Fruit fly (Drosophila melanogaster) whole organism, embryonic: ENCODE measurements around the gene Smox.

ENCODE experiments used
- Antp ChIP-seq: fragments of 200-800 bp; sonication (Bioruptor generic); optimal IDR thresholded peaks from 3 replicates; lab custom pipeline; 2016; ENCODE audit warnings: missing biosample characterization, missing genetic modification characterization
- BEAF-32 ChIP-seq: fragments of 200-800 bp; sonication (Bioruptor generic); optimal IDR thresholded peaks from 3 replicates; lab custom pipeline; 2017; ENCODE audit warnings: missing biosample characterization, missing genetic modification characterization, mild to moderate bottlenecking, moderate library complexity, missing genetic modification reagents
- CG10462 ChIP-seq: fragments of 200-800 bp; sonication (Bioruptor generic); optimal IDR thresholded peaks from 2 replicates; lab custom pipeline; 2016; ENCODE audit warnings: missing biosample characterization, missing genetic modification characterization
- CG12219 ChIP-seq: fragments of 200-800 bp; sonication (Bioruptor generic); optimal IDR thresholded peaks from 3 replicates; lab custom pipeline; 2018; ENCODE audit warnings: missing biosample characterization, mild to moderate bottlenecking, missing genetic modification characterization
- CG13287 ChIP-seq: fragments of 200-800 bp; sonication (Bioruptor generic); IDR thresholded peaks from 2 replicates; pipeline ENCODE4 v1.3.6; 2022; ENCODE audit warnings: missing biosample characterization, missing genetic modification characterization; ENCODE audit not compliant: partially characterized antibody
- CG15073 ChIP-seq: fragments of 200-800 bp; sonication (Bioruptor generic); optimal IDR thresholded peaks from 2 replicates; lab custom pipeline; 2016; ENCODE audit warnings: missing biosample characterization, missing genetic modification characterization
- CG16815 ChIP-seq: fragments of 200-800 bp; sonication (Bioruptor generic); optimal IDR thresholded peaks from 3 replicates; lab custom pipeline; 2017; ENCODE audit warnings: missing biosample characterization, mild to moderate bottlenecking, missing genetic modification characterization
- CG31224 ChIP-seq: fragments of 200-800 bp; sonication (Bioruptor generic); IDR thresholded peaks from 2 replicates; pipeline ENCODE4 v1.3.6; 2022; ENCODE audit warnings: missing biosample characterization, missing genetic modification characterization
- CG3163 ChIP-seq: fragments of 200-800 bp; sonication (Bioruptor generic); optimal IDR thresholded peaks from 3 replicates; lab custom pipeline; 2016; ENCODE audit warnings: missing biosample characterization, missing genetic modification characterization
- CG32532 ChIP-seq: fragments of 200-800 bp; sonication (Bioruptor generic); IDR thresholded peaks from 2 replicates; pipeline ENCODE4 v1.3.6; 2022; ENCODE audit warnings: missing biosample characterization, missing genetic modification characterization
- CG33557 ChIP-seq: fragments of 200-800 bp; sonication (Bioruptor generic); optimal IDR thresholded peaks from 2 replicates; lab custom pipeline; 2019; ENCODE audit warnings: missing biosample characterization, mild to moderate bottlenecking, missing genetic modification characterization, moderate library complexity
- CG34224 ChIP-seq: fragments of 200-800 bp; sonication (Bioruptor generic); IDR thresholded peaks from 3 replicates; pipeline ENCODE4 v1.3.6; 2022; ENCODE audit warnings: missing biosample characterization, missing genetic modification characterization; ENCODE audit not compliant: partially characterized antibody
- CG3995 ChIP-seq: fragments of 200-800 bp; sonication (Bioruptor generic); optimal IDR thresholded peaks from 3 replicates; lab custom pipeline; 2016; ENCODE audit warnings: missing biosample characterization, missing genetic modification characterization
- CG6791 ChIP-seq: fragments of 200-800 bp; sonication (Bioruptor generic); IDR thresholded peaks from 3 replicates; pipeline ENCODE4 v1.3.6; 2022; ENCODE audit warnings: missing biosample characterization, missing genetic modification characterization; ENCODE audit not compliant: partially characterized antibody
- CG8089 ChIP-seq: fragments of 200-800 bp; sonication (Bioruptor generic); optimal IDR thresholded peaks from 3 replicates; lab custom pipeline; 2016; ENCODE audit warnings: missing biosample characterization, missing genetic modification characterization
- CG9609 ChIP-seq: fragments of 200-800 bp; sonication (Bioruptor generic); optimal IDR thresholded peaks from 3 replicates; lab custom pipeline; 2016; ENCODE audit warnings: missing biosample characterization, missing genetic modification characterization
- CG9797 ChIP-seq: fragments of 200-800 bp; sonication (Bioruptor generic); optimal IDR thresholded peaks from 3 replicates; lab custom pipeline; 2018; ENCODE audit warnings: missing biosample characterization, mild to moderate bottlenecking, missing genetic modification characterization
- Dp ChIP-seq: fragments of 200-800 bp; sonication (Bioruptor generic); optimal IDR thresholded peaks from 2 replicates; lab custom pipeline; 2018; ENCODE audit warnings: missing biosample characterization, mild to moderate bottlenecking, missing genetic modification characterization, moderate library complexity
- Drgx ChIP-seq: fragments of 200-800 bp; sonication (Bioruptor generic); IDR thresholded peaks from 2 replicates; pipeline ENCODE4 v1.3.6; 2022; ENCODE audit warnings: missing biosample characterization, missing genetic modification characterization
- E2f2 ChIP-seq: fragments of 200-800 bp; sonication (Bioruptor generic); IDR thresholded peaks from 2 replicates; pipeline ENCODE4 v1.3.6; 2022; ENCODE audit warnings: missing biosample characterization, missing genetic modification characterization
- Gug ChIP-seq: fragments of 200-800 bp; sonication (Bioruptor generic); IDR thresholded peaks from 4 replicates; pipeline ENCODE4 v1.3.6; 2022; ENCODE audit warnings: missing biosample characterization, missing genetic modification characterization
- Hmr ChIP-seq: fragments of 200-800 bp; sonication (Bioruptor generic); optimal IDR thresholded peaks from 3 replicates; lab custom pipeline; 2017; ENCODE audit warnings: mild to moderate bottlenecking, missing biosample characterization, missing genetic modification reagents, missing genetic modification characterization
- MESR4 ChIP-seq: fragments of 200-800 bp; sonication (Bioruptor generic); optimal IDR thresholded peaks from 2 replicates; lab custom pipeline; 2018; ENCODE audit warnings: missing biosample characterization, mild to moderate bottlenecking, missing genetic modification characterization, moderate library complexity
- Max ChIP-seq: fragments of 200-800 bp; sonication (Bioruptor generic); optimal IDR thresholded peaks from 2 replicates; lab custom pipeline; 2016; ENCODE audit warnings: missing biosample characterization, mild to moderate bottlenecking, missing genetic modification characterization
- Med ChIP-seq: fragments of 200-800 bp; sonication (Bioruptor generic); peaks from one replicate; lab custom pipeline; 2016; ENCODE audit warnings: missing biosample characterization, missing genetic modification characterization, mild to moderate bottlenecking, inconsistent platforms, moderate library complexity
- Poxn ChIP-seq: fragments of 200-800 bp; sonication (Bioruptor generic); IDR thresholded peaks from 2 replicates; pipeline ENCODE4 v1.3.6; 2022; ENCODE audit warnings: missing biosample characterization, missing genetic modification characterization
- cad ChIP-seq: fragments of >200 bp; optimal IDR thresholded peaks from 2 replicates; lab custom pipeline; 2017; ENCODE audit warnings: missing biosample characterization, missing genetic modification characterization
- caup ChIP-seq: fragments of 200-800 bp; sonication (Bioruptor generic); optimal IDR thresholded peaks from 3 replicates; lab custom pipeline; 2017; ENCODE audit warnings: missing biosample characterization, mild to moderate bottlenecking, missing genetic modification characterization, moderate library complexity; ENCODE audit not compliant: severe bottlenecking
- cg ChIP-seq: fragments of 200-800 bp; sonication (Bioruptor generic); optimal IDR thresholded peaks from 3 replicates; lab custom pipeline; 2019; ENCODE audit warnings: missing biosample characterization, mild to moderate bottlenecking, missing genetic modification characterization, moderate library complexity
- corto ChIP-seq: fragments of 200-800 bp; sonication (Bioruptor generic); optimal IDR thresholded peaks from 2 replicates; lab custom pipeline; 2016; ENCODE audit warnings: missing biosample characterization, mild to moderate bottlenecking, missing genetic modification characterization, moderate library complexity
- croc ChIP-seq: fragments of 200-800 bp; sonication (Bioruptor generic); conservative IDR thresholded peaks from 3 replicates; pipeline ENCODE4 v1.3.6; 2022; ENCODE audit warnings: missing biosample characterization, missing genetic modification characterization
- crp ChIP-seq, 2 experiments: fragments of 200-800 bp; sonication (Bioruptor generic); optimal IDR thresholded peaks; 2 replicates in 1 of 2; 3 replicates in 1 of 2; lab custom pipeline; 2017; ENCODE audit warnings: missing biosample characterization in 2 of 2, missing genetic modification characterization in 2 of 2, mild to moderate bottlenecking in 1 of 2, moderate library complexity in 1 of 2
- dpn ChIP-seq, 2 experiments: fragments of 200-800 bp; sonication (Bioruptor generic); optimal IDR thresholded peaks; 3 replicates each; lab custom pipeline; 2016; ENCODE audit warnings: missing biosample characterization in 2 of 2, missing genetic modification characterization in 2 of 2
- fd64A ChIP-seq: fragments of 200-800 bp; sonication (Bioruptor generic); optimal IDR thresholded peaks from 3 replicates; lab custom pipeline; 2018; ENCODE audit warnings: missing biosample characterization, mild to moderate bottlenecking, missing genetic modification characterization
- gem ChIP-seq: fragments of 200-800 bp; sonication (Bioruptor generic); optimal IDR thresholded peaks from 2 replicates; lab custom pipeline; 2019; ENCODE audit warnings: missing biosample characterization, mild to moderate bottlenecking, missing genetic modification characterization, moderate library complexity
- gfzf ChIP-seq: fragments of 200-800 bp; sonication (Bioruptor generic); optimal IDR thresholded peaks from 2 replicates; lab custom pipeline; 2016; ENCODE audit warnings: missing biosample characterization, mild to moderate bottlenecking, missing genetic modification characterization, moderate library complexity
- grau ChIP-seq: fragments of 200-800 bp; optimal IDR thresholded peaks from 3 replicates; lab custom pipeline; 2019; ENCODE audit warnings: missing biosample characterization, mild to moderate bottlenecking, missing genetic modification characterization, moderate library complexity
- hbn ChIP-seq: fragments of 200-800 bp; sonication (Bioruptor generic); IDR thresholded peaks from 2 replicates; pipeline ENCODE4 v1.3.6; 2022; ENCODE audit warnings: missing biosample characterization, missing genetic modification characterization; ENCODE audit not compliant: partially characterized antibody
- lmd ChIP-seq: fragments of 200-800 bp; sonication (Bioruptor generic); IDR thresholded peaks from 2 replicates; pipeline ENCODE4 v1.3.6; 2022; ENCODE audit warnings: missing biosample characterization, missing genetic modification characterization
- odd ChIP-seq: fragments of 200-800 bp; sonication (Bioruptor generic); optimal IDR thresholded peaks from 2 replicates; lab custom pipeline; 2017; ENCODE audit warnings: missing biosample characterization, mild to moderate bottlenecking, missing genetic modification characterization
- pfk ChIP-seq: fragments of 200-800 bp; sonication (Bioruptor generic); optimal IDR thresholded peaks from 2 replicates; lab custom pipeline; 2018; ENCODE audit warnings: missing biosample characterization, mild to moderate bottlenecking, missing genetic modification characterization, moderate library complexity
- pita ChIP-seq: fragments of 200-800 bp; sonication (Bioruptor generic); optimal IDR thresholded peaks from 2 replicates; lab custom pipeline; 2017; ENCODE audit warnings: missing biosample characterization, mild to moderate bottlenecking, missing genetic modification characterization
- pnt ChIP-seq: fragments of 200-800 bp; sonication (Bioruptor generic); optimal IDR thresholded peaks from 3 replicates; lab custom pipeline; 2016; ENCODE audit warnings: missing biosample characterization, missing genetic modification characterization
- pzg ChIP-seq: fragments of 200-800 bp; sonication (Bioruptor generic); optimal IDR thresholded peaks from 3 replicates; lab custom pipeline; 2018; ENCODE audit warnings: missing biosample characterization, mild to moderate bottlenecking, missing genetic modification characterization, moderate library complexity
- run ChIP-seq: fragments of 200-800 bp; sonication (Bioruptor generic); optimal IDR thresholded peaks from 3 replicates; lab custom pipeline; 2018; ENCODE audit warnings: missing biosample characterization, mild to moderate bottlenecking, missing genetic modification characterization
- salm ChIP-seq: fragments of 200-800 bp; sonication (Bioruptor generic); optimal IDR thresholded peaks from 2 replicates; lab custom pipeline; 2018; ENCODE audit warnings: missing biosample characterization, mild to moderate bottlenecking, missing genetic modification characterization
- scrt ChIP-seq: fragments of 200-800 bp; sonication (Bioruptor generic); optimal IDR thresholded peaks from 2 replicates; lab custom pipeline; 2018; ENCODE audit warnings: missing biosample characterization, mild to moderate bottlenecking, missing genetic modification characterization, moderate library complexity
- seq ChIP-seq: fragments of 200-800 bp; sonication (Bioruptor generic); IDR thresholded peaks from 2 replicates; pipeline ENCODE4 v1.3.6; 2022; ENCODE audit warnings: missing biosample characterization, missing genetic modification characterization
- sug ChIP-seq: fragments of 200-800 bp; optimal IDR thresholded peaks from 2 replicates; lab custom pipeline; 2019; ENCODE audit warnings: missing biosample characterization, mild to moderate bottlenecking, missing genetic modification characterization, moderate library complexity
- unpg ChIP-seq: fragments of 200-800 bp; sonication (Bioruptor generic); optimal IDR thresholded peaks from 3 replicates; lab custom pipeline; 2018; ENCODE audit warnings: missing biosample characterization, mild to moderate bottlenecking, missing genetic modification characterization, moderate library complexity
- usp ChIP-seq: fragments of >200 bp; optimal IDR thresholded peaks from 2 replicates; lab custom pipeline; 2017; ENCODE audit warnings: missing biosample characterization, missing genetic modification characterization

Gene Smox

dm6 chrX:8116813-8117212 is 25.3 kb downstream of the Smox start, which contains the start of gene CG1575:
CG1575 (plus strand) TSS chrX:8117012.
- TF ChIP-seq cad (no peak), caup (GFP tag; lab: Kevin White, UChicago) (no peak), run (tag; lab: Kevin White, UChicago) (no peak), lmd (GFP tag; lab: Robert Waterston, UW) (no peak), grau (tag; lab: Kevin White, UChicago) (no peak), seq (GFP tag; lab: Robert Waterston, UW) (no peak), CG32532 (no peak), CG12219 (GFP tag; lab: Kevin White, UChicago) (no peak), pnt (GFP tag; lab: Kevin White, UChicago) (no peak), crp (GFP tag; optimal IDR thresholded peaks at IDR 0.05; lab: Kevin White, UChicago) (peak in 1 of 2 experiments; percentile 29), MESR4 (peak; percentile 9), hbn (peak; percentile 46; the same call in 1 of the 2 replicates), pzg (peak; percentile 28), CG3995 (peak; percentile 86), unpg (GFP tag; lab: Kevin White, UChicago) (no peak), CG9797 (GFP tag; lab: Kevin White, UChicago) (peak; percentile 35), cg (GFP tag; lab: Kevin White, UChicago) (no peak), E2f2 (GFP tag; lab: Robert Waterston, UW) (peak; percentile 67), dpn (GFP tag; optimal IDR thresholded peaks at IDR 0.05; lab: Kevin White, UChicago) (no peak), Max (GFP tag; lab: Kevin White, UChicago) (no peak), gem (tag; lab: Kevin White, UChicago) (no peak), pfk (no peak), Poxn (GFP tag; lab: Robert Waterston, UW) (no peak), CG9609 (GFP tag; lab: Kevin White, UChicago) (no peak), Dp (GFP tag; lab: Kevin White, UChicago) (peak; percentile 58), salm (tag; lab: Kevin White, UChicago) (no peak), BEAF-32 (GFP tag; lab: Kevin White, UChicago) (no peak), fd64A (GFP tag; lab: Kevin White, UChicago) (no peak), CG3163 (GFP tag; lab: Kevin White, UChicago) (no peak), Hmr (GFP tag; lab: Kevin White, UChicago) (no peak), scrt (GFP tag; lab: Kevin White, UChicago) (peak; percentile 76), sug (tag; lab: Kevin White, UChicago) (peak; percentile 23), CG31224 (GFP tag; lab: Robert Waterston, UW) (no peak), pita (GFP tag; lab: Kevin White, UChicago) (no peak), usp (GFP tag; lab: Kevin White, UChicago) (no peak), CG10462 (GFP tag; lab: Kevin White, UChicago) (no peak), CG16815 (GFP tag; lab: Kevin White, UChicago) (no peak), CG33557 (GFP tag; lab: Kevin White, UChicago) (no peak), Med (GFP tag; lab: Kevin White, UChicago) (peak; percentile 63), CG13287 (GFP tag; lab: Robert Waterston, UW) (peak; percentile 53), corto (GFP tag; lab: Kevin White, UChicago) (no peak), odd (GFP tag; lab: Kevin White, UChicago) (no peak), Drgx (GFP tag; lab: Robert Waterston, UW) (no peak), Antp (no peak), CG34224 (GFP tag; lab: Robert Waterston, UW) (peak; percentile 10; the same call in 1 of the 3 replicates), croc (GFP tag; lab: Robert Waterston, UW) (no peak), CG6791 (no peak), CG8089 (GFP tag; lab: Kevin White, UChicago) (no peak), Gug (GFP tag; lab: Robert Waterston, UW) (no peak), CG15073 (GFP tag; lab: Kevin White, UChicago) (no peak), gfzf (GFP tag; lab: Kevin White, UChicago) (peak; percentile 50)
